Worm (Caenorhabditis elegans) whole organism, early embryonic: ENCODE results near the gene flp-15.

Source experiments
- B0310.2 ChIP-seq: sonication (generic microtip); optimal IDR thresholded peaks from 2 replicates; lab custom pipeline; 2016; ENCODE audit warnings: mild to moderate bottlenecking, missing genetic modification characterization, missing compliant biosample characterization
- F13C5.2 ChIP-seq: sonication (generic microtip); optimal IDR thresholded peaks from 2 replicates; lab custom pipeline; 2017; ENCODE audit warnings: mild to moderate bottlenecking, missing genetic modification characterization, inconsistent platforms, missing compliant biosample characterization
- aly-1 ChIP-seq: sonication (generic microtip); optimal IDR thresholded peaks from 2 replicates; lab custom pipeline; 2016; ENCODE audit warnings: missing genetic modification characterization, missing compliant biosample characterization
- ama-1 ChIP-seq: fragments of 150-350 bp; optimal IDR thresholded peaks from 2 replicates; lab custom pipeline; 2014
- ceh-13 ChIP-seq: fragments of 200-800 bp; sonication (Bioruptor generic); optimal IDR thresholded peaks from 2 replicates; lab custom pipeline; 2018; ENCODE audit warnings: mild to moderate bottlenecking, missing genetic modification characterization, missing compliant biosample characterization
- ceh-36 ChIP-seq: sonication (generic microtip); optimal IDR thresholded peaks from 2 replicates; lab custom pipeline; 2016; ENCODE audit warnings: missing genetic modification characterization, inconsistent platforms, missing compliant biosample characterization
- ets-7 ChIP-seq: sonication (generic microtip); optimal IDR thresholded peaks from 2 replicates; lab custom pipeline; 2016; ENCODE audit warnings: missing genotype, missing genetic modification characterization, missing compliant biosample characterization
- flt-1 ChIP-seq: fragments of 200-800 bp; sonication (Bioruptor generic); IDR thresholded peaks from 2 replicates; pipeline ENCODE4 v1.3.6; 2022; ENCODE audit warnings: missing genetic modification characterization, missing compliant biosample characterization
- hmbx-1 ChIP-seq: sonication (generic microtip); optimal IDR thresholded peaks from 2 replicates; lab custom pipeline; 2016; ENCODE audit warnings: mild to moderate bottlenecking, missing genetic modification characterization, missing compliant biosample characterization
- hmg-4 ChIP-seq: fragments of 200-800 bp; sonication (Bioruptor generic); optimal IDR thresholded peaks from 2 replicates; lab custom pipeline; 2018; ENCODE audit warnings: mild to moderate bottlenecking, missing genetic modification characterization, missing compliant biosample characterization
- hnd-1 ChIP-seq: sonication (generic microtip); optimal IDR thresholded peaks from 2 replicates; lab custom pipeline; 2016; ENCODE audit warnings: missing genetic modification characterization, missing compliant biosample characterization
- pes-1 ChIP-seq: fragments of 200-800 bp; sonication (Bioruptor generic); IDR thresholded peaks from 2 replicates; pipeline ENCODE4 v1.3.6; 2022; ENCODE audit warnings: missing genetic modification reagents, missing genetic modification characterization, missing compliant biosample characterization
- scrt-1 ChIP-seq: fragments of 200-800 bp; sonication (Bioruptor generic); IDR thresholded peaks from 2 replicates; pipeline ENCODE4 v1.3.6; 2022; ENCODE audit warnings: missing genetic modification characterization, missing compliant biosample characterization
- sea-1 ChIP-seq: fragments of 200-800 bp; sonication (Bioruptor generic); conservative IDR thresholded peaks from 2 replicates; pipeline ENCODE4 v1.3.6; 2022; ENCODE audit warnings: missing genetic modification characterization, missing compliant biosample characterization
- tbx-11 ChIP-seq: fragments of 200-800 bp; sonication (Bioruptor generic); IDR thresholded peaks from 2 replicates; pipeline ENCODE4 v1.3.6; 2022; ENCODE audit warnings: missing genetic modification characterization, missing compliant biosample characterization
- tbx-37 ChIP-seq: fragments of 200-800 bp; sonication (Bioruptor generic); conservative IDR thresholded peaks from 2 replicates; pipeline ENCODE4 v1.3.6; 2022; ENCODE audit warnings: missing genetic modification reagents, missing genetic modification characterization, missing compliant biosample characterization
- tra-4 ChIP-seq: sonication (generic microtip); optimal IDR thresholded peaks from 2 replicates; lab custom pipeline; 2017; ENCODE audit warnings: missing genetic modification characterization, missing compliant biosample characterization

Gene flp-15

DNA sequence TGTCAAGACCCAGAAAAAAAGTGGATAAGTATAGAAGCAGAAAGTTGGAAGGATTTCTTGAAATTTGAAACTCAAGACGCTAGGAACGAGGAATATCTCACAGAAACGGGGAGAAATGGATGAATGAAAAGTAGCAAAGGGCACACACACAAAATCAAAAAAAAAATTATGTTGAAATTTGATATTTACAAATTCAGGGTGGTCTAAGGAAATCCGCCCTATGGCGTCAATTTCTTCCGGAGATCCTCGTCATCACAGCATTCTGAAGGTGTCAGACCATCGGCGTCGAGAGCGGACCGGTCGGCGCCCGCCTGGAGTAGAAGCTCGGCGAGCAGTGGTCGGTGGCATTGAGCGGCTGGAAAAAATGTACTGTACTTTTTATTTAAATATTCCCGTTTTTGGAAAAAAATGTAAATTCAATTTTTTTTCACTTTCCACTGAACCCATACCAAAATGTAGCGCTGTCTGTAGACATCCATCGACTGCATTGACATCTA lies 27.6 kb downstream of the flp-15 start:
- no peak for TF ChIP-seq hmg-4 (GFP tag; lab: Kevin White, UChicago)
- no peak for TF ChIP-seq hmbx-1 (tag; lab: Kevin White, UChicago)
- TF ChIP-seq tra-4 (tag; lab: Kevin White, UChicago), result no peak
- no peak for TF ChIP-seq hnd-1 (tag; lab: Kevin White, UChicago)
- TF ChIP-seq ets-7, result no peak
- TF ChIP-seq ceh-36, result no peak
- no peak for TF ChIP-seq pes-1
- TF ChIP-seq flt-1 (GFP tag; lab: Robert Waterston, UW), result no peak
- no peak for TF ChIP-seq sea-1 (GFP tag; lab: Robert Waterston, UW)
- TF ChIP-seq ama-1 (lab: Kevin White, UChicago), result no peak
- no peak for TF ChIP-seq B0310.2 (tag; lab: Kevin White, UChicago)
- no peak for TF ChIP-seq tbx-37
- TF ChIP-seq aly-1, result no peak
- TF ChIP-seq tbx-11 (GFP tag; lab: Robert Waterston, UW), result no peak
- no peak for TF ChIP-seq scrt-1 (GFP tag; lab: Robert Waterston, UW)

ce11 chrIII:13637681-13638080 lies 30.0 kb downstream of the flp-15 start:
- no peak for TF ChIP-seq hmg-4 (GFP tag; lab: Kevin White, UChicago)
- TF ChIP-seq hnd-1 (tag; lab: Kevin White, UChicago), result no peak
- no peak for TF ChIP-seq hmbx-1 (tag; lab: Kevin White, UChicago)
- no peak for TF ChIP-seq tra-4 (tag; lab: Kevin White, UChicago)
- no peak for TF ChIP-seq F13C5.2 (tag; lab: Kevin White, UChicago)
- no peak for TF ChIP-seq flt-1 (GFP tag; lab: Robert Waterston, UW)
- TF ChIP-seq pes-1, result no peak

ce11 chrIII:13635730-13636360 lies 31.8 kb downstream of the flp-15 start:
- TF ChIP-seq hnd-1 (tag; lab: Kevin White, UChicago) (no peak), pes-1 (no peak), scrt-1 (GFP tag; lab: Robert Waterston, UW) (no peak), ceh-13 (no peak), tra-4 (tag; lab: Kevin White, UChicago) (no peak)

- TF ChIP-seq tra-4 (tag; lab: Kevin White, UChicago), result no peak
- TF ChIP-seq scrt-1 (GFP tag; lab: Robert Waterston, UW), result no peak
- no peak for TF ChIP-seq ceh-36
Observed at ce11 chrIII:13635235-13635634, 32.4 kb downstream of the flp-15 start.

- TF ChIP-seq hnd-1 (tag; lab: Kevin White, UChicago), result no peak
- no peak for TF ChIP-seq flt-1 (GFP tag; lab: Robert Waterston, UW)
- TF ChIP-seq hmbx-1 (tag; lab: Kevin White, UChicago), result no peak
- TF ChIP-seq tbx-37, result no peak
- TF ChIP-seq sea-1 (GFP tag; lab: Robert Waterston, UW), result no peak
- no peak for TF ChIP-seq pes-1
- no peak for TF ChIP-seq aly-1
- no peak for TF ChIP-seq ceh-36
- no peak for TF ChIP-seq tbx-11 (GFP tag; lab: Robert Waterston, UW)
Observed at ce11 chrIII:13633826-13634225, 33.8 kb downstream of the flp-15 start.

DNA sequence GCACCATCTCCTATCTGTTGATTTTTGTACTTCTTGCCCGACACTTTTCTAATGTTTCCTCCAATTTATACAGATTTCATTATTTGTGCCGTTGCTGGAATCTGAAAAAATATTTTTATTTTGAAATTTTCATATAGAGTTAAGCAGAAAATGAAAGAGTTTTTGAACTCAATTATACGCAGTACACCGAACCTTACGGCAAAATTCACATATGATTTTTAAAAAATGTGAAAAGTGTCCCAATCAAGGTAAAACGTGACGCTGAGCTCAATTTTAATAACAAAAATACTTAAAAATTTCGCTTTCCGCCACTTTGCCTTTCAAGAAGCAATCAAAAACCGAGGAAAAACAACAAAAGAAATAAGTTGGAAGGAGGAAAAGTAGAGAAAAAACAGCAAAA lies 36.9 kb downstream of the flp-15 start, which contains the start of gene arrd-17:
Gene arrd-17, minus strand, starts transcription at position 101 of the 400 bp plus-strand sequence.
- no peak for TF ChIP-seq hmbx-1 (tag; lab: Kevin White, UChicago)
- TF ChIP-seq tra-4 (tag; lab: Kevin White, UChicago), result no peak
- no peak for TF ChIP-seq ets-7
- no peak for TF ChIP-seq tbx-11 (GFP tag; lab: Robert Waterston, UW)
- no peak for TF ChIP-seq ceh-13
- no peak for TF ChIP-seq scrt-1 (GFP tag; lab: Robert Waterston, UW)
- no peak for TF ChIP-seq ceh-36
- TF ChIP-seq hmg-4 (GFP tag; lab: Kevin White, UChicago), result no peak
- TF ChIP-seq B0310.2 (tag; lab: Kevin White, UChicago), result no peak
- TF ChIP-seq F13C5.2 (tag; lab: Kevin White, UChicago), result no peak
- no peak for TF ChIP-seq ama-1 (lab: Kevin White, UChicago)
- TF ChIP-seq hnd-1 (tag; lab: Kevin White, UChicago), result no peak
- TF ChIP-seq tbx-37, result no peak
- no peak for TF ChIP-seq pes-1
- TF ChIP-seq flt-1 (GFP tag; lab: Robert Waterston, UW), result no peak
- TF ChIP-seq aly-1, result no peak
- no peak for TF ChIP-seq sea-1 (GFP tag; lab: Robert Waterston, UW)

- TF ChIP-seq tra-4 (tag; lab: Kevin White, UChicago), result no peak
- TF ChIP-seq tbx-37, result no peak
- no peak for TF ChIP-seq ama-1 (lab: Kevin White, UChicago)
- TF ChIP-seq tbx-11 (GFP tag; lab: Robert Waterston, UW), result no peak
- TF ChIP-seq ceh-36, result no peak
- no peak for TF ChIP-seq flt-1 (GFP tag; lab: Robert Waterston, UW)
- no peak for TF ChIP-seq F13C5.2 (tag; lab: Kevin White, UChicago)
- no peak for TF ChIP-seq sea-1 (GFP tag; lab: Robert Waterston, UW)
- no peak for TF ChIP-seq B0310.2 (tag; lab: Kevin White, UChicago)
- TF ChIP-seq aly-1, result no peak
- no peak for TF ChIP-seq scrt-1 (GFP tag; lab: Robert Waterston, UW)
- TF ChIP-seq hnd-1 (tag; lab: Kevin White, UChicago), result no peak
- no peak for TF ChIP-seq pes-1
- TF ChIP-seq hmg-4 (GFP tag; lab: Kevin White, UChicago), result no peak
- no peak for TF ChIP-seq ets-7
- TF ChIP-seq hmbx-1 (tag; lab: Kevin White, UChicago), result no peak
- TF ChIP-seq ceh-13, result no peak
Observed at ce11 chrIII:13626692-13627091, 40.9 kb downstream of the flp-15 start, which contains the start of gene T12D8.5. Gene T12D8.5, minus strand, starts transcription at chrIII:13626786.
